Fruit fly (Drosophila melanogaster): Measurements from ENCODE around the gene CG18558.

DNA sequence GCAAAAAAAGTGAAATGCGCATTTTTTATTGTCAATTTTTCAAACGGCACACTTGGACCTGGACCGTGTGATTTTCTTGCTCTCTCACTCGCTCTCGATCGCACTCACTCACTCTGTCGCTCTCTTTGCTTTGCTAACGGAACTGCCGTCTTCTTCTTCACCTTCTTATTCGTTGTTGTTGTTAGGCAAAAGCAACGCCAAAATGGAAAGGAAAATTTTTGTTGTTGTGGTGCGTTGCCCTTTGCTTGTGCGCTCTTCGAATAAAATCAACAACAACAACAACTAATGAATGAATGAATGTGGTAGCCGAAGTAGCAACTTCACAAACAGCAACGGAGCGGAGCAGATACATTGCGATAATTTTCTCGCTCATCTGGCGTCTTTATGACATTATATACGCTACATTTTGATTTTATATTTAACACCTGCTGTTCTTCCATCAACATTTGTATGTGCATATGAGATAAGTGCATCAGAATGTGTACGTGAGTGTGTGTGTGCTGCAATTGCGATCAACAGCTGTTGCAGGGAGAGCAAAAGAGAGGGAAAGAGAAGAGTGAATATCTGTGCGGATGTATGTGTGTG lies 44.6 kb upstream of the CG18558 start:
- TF ChIP-seq CG8478 (optimal IDR thresholded peaks at IDR 0.05) (no peak), CTCF (optimal IDR thresholded peaks at IDR 0.05) (no peak)

All from S2 (cell line).